Fruit fly (Drosophila melanogaster): Measurements from ENCODE around the gene wit.

- no peak for TF ChIP-seq D1 (tag; optimal IDR thresholded peaks at IDR 0.05)
- peak; percentile 63 for TF ChIP-seq EcR (GFP tag; optimal IDR thresholded peaks at IDR 0.05)
- no peak for TF ChIP-seq gl (tag; optimal IDR thresholded peaks at IDR 0.05)
- no peak for TF ChIP-seq Pif1A (GFP tag; optimal IDR thresholded peaks at IDR 0.05)
- no peak for TF ChIP-seq Pif1B (GFP tag; optimal IDR thresholded peaks at IDR 0.05)
Observed at dm6 chr3L:4116490-4117367, 45.2 kb upstream of the wit start.

Data from whole organism, pupa.